Fruit fly (Drosophila melanogaster) whole organism, wandering third instar larva: ENCODE data around the gene CG46435.

Experiments
- Abd-B ChIP-seq: fragments of >200 bp; optimal IDR thresholded peaks from 2 replicates; lab custom pipeline; 2017; ENCODE audit warnings: missing biosample characterization, missing genetic modification characterization
- Hnf4 ChIP-seq: fragments of 200-800 bp; sonication (Bioruptor generic); optimal IDR thresholded peaks from 2 replicates; lab custom pipeline; 2016; ENCODE audit warnings: missing biosample characterization, mild to moderate bottlenecking, missing genetic modification characterization
- Hr78 ChIP-seq: fragments of >200 bp; optimal IDR thresholded peaks from 2 replicates; lab custom pipeline; 2017; ENCODE audit warnings: missing biosample characterization, missing genetic modification characterization
- Jra ChIP-seq: sonication (Bioruptor generic); optimal IDR thresholded peaks from 2 replicates; lab custom pipeline; 2016; ENCODE audit warnings: missing biosample characterization, missing genetic modification characterization
- Myc ChIP-seq: fragments of >200 bp; optimal IDR thresholded peaks from 2 replicates; lab custom pipeline; 2017
- OdsH ChIP-seq: fragments of 200-800 bp; sonication (Bioruptor generic); optimal IDR thresholded peaks from 2 replicates; lab custom pipeline; 2016; ENCODE audit warnings: missing biosample characterization, mild to moderate bottlenecking, missing genetic modification characterization
- br ChIP-seq: fragments of 200-800 bp; sonication (Bioruptor generic); optimal IDR thresholded peaks from 2 replicates; lab custom pipeline; 2016; ENCODE audit warnings: missing biosample characterization, missing genetic modification characterization
- ey ChIP-seq: fragments of 200-800 bp; sonication (Bioruptor generic); optimal IDR thresholded peaks from 2 replicates; lab custom pipeline; 2016; ENCODE audit warnings: missing biosample characterization, missing genetic modification characterization
- foxo ChIP-seq, 2 experiments: fragments of 200-800 bp; sonication (Bioruptor generic); optimal IDR thresholded peaks; 2 replicates in 1 of 2; 3 replicates in 1 of 2; lab custom pipeline; 2016 to 2017; ENCODE audit warnings: missing biosample characterization in 2 of 2, missing genetic modification characterization in 2 of 2
- h ChIP-seq: fragments of 200-800 bp; sonication (Bioruptor generic); optimal IDR thresholded peaks from 3 replicates; lab custom pipeline; 2016; ENCODE audit warnings: missing biosample characterization, mild to moderate bottlenecking, missing genetic modification characterization
- psq ChIP-seq: fragments of 200-800 bp; sonication (Bioruptor generic); optimal IDR thresholded peaks from 3 replicates; lab custom pipeline; 2017; ENCODE audit warnings: missing biosample characterization, mild to moderate bottlenecking, missing genetic modification characterization, moderate library complexity
- sv ChIP-seq: fragments of 200-800 bp; sonication (Bioruptor generic); optimal IDR thresholded peaks from 3 replicates; lab custom pipeline; 2016; ENCODE audit warnings: missing biosample characterization, missing genetic modification characterization
- usp ChIP-seq: fragments of >200 bp; optimal IDR thresholded peaks from 2 replicates; lab custom pipeline; 2017; ENCODE audit warnings: missing biosample characterization, missing genetic modification characterization

DNA sequence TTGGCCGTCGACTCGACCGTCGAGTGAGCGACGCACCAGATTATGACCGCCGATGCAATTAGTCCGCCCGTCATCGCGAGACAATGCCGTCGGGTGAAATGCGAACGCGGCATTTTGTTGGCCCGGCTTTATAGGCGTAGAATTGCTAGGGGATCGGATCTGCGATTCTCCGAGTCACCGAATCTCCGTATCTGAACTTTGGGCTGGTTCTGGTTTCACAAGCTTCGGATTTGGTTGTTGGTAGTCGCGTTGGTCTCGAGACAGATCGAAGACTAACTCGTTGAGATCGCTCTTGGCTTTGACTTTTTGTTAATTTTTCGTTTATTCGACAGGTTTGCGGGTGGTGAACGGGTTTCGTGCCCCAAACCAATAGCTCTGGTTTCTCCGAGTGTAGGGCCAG lies 48.3 kb upstream of the CG46435 start:
- TF ChIP-seq OdsH (GFP tag; lab: Kevin White, UChicago), result no peak
- TF ChIP-seq Hnf4, result no peak
- no peak for TF ChIP-seq h (GFP tag; lab: Kevin White, UChicago)
- no peak for TF ChIP-seq usp (GFP tag; lab: Kevin White, UChicago)
- TF ChIP-seq br (GFP tag; lab: Kevin White, UChicago), result no peak
- no peak for TF ChIP-seq Hr78 (GFP tag; lab: Kevin White, UChicago)
- no peak for TF ChIP-seq sv
- TF ChIP-seq psq (GFP tag; lab: Kevin White, UChicago), result no peak
- no peak for TF ChIP-seq ey (GFP tag; lab: Kevin White, UChicago)
- TF ChIP-seq Jra, result no peak
- no peak for TF ChIP-seq Abd-B
- no peak for TF ChIP-seq foxo (GFP tag; optimal IDR thresholded peaks at IDR 0.05; lab: Kevin White, UChicago)
- no peak for TF ChIP-seq Myc
